Worm (Caenorhabditis elegans) whole organism, L2 larva: ENCODE data around the gene F53C11.5.

Experiments used
- C34F6.9 ChIP-seq: fragments of 150-350 bp; optimal IDR thresholded peaks from 2 replicates; lab custom pipeline; 2014; ENCODE audit warnings: missing biosample characterization, missing genetic modification characterization
- F13H6.1 ChIP-seq: sonication (generic microtip); optimal IDR thresholded peaks from 2 replicates; lab custom pipeline; 2016; ENCODE audit warnings: missing genetic modification characterization, missing compliant biosample characterization
- R02D3.7 ChIP-seq: fragments of 150-350 bp; optimal IDR thresholded peaks from 2 replicates; lab custom pipeline; 2014; ENCODE audit warnings: missing biosample characterization, missing genetic modification characterization
- Y55F3AM.14 ChIP-seq: fragments of 200-800 bp; sonication (Bioruptor generic); optimal IDR thresholded peaks from 2 replicates; lab custom pipeline; 2018; ENCODE audit warnings: mild to moderate bottlenecking, missing genetic modification characterization, missing compliant biosample characterization
- ZK546.5 ChIP-seq: sonication (generic microtip); optimal IDR thresholded peaks from 2 replicates; lab custom pipeline; 2017; ENCODE audit warnings: missing biosample characterization, missing genetic modification characterization
- alr-1 ChIP-seq: fragments of 150-350 bp; optimal IDR thresholded peaks from 2 replicates; lab custom pipeline; 2014; ENCODE audit warnings: missing biosample characterization, missing genetic modification characterization
- aly-2 ChIP-seq: fragments of 150-350 bp; optimal IDR thresholded peaks from 2 replicates; lab custom pipeline; 2014; ENCODE audit warnings: missing biosample characterization, missing genetic modification characterization
- ama-1 ChIP-seq: fragments of 150-350 bp; optimal IDR thresholded peaks from 2 replicates; lab custom pipeline; 2018; ENCODE audit warnings: inconsistent platforms
- blmp-1 ChIP-seq: sonication (generic microtip); optimal IDR thresholded peaks from 2 replicates; lab custom pipeline; 2017; ENCODE audit warnings: missing genetic modification characterization, mild to moderate bottlenecking, missing compliant biosample characterization, antibody characterized with exemption, moderate library complexity; ENCODE audit not compliant: insufficient read depth
- ceh-16 ChIP-seq: fragments of 150-350 bp; optimal IDR thresholded peaks from 2 replicates; lab custom pipeline; 2014; ENCODE audit warnings: missing biosample characterization, missing genetic modification characterization
- ceh-82 ChIP-seq: fragments of 150-350 bp; optimal IDR thresholded peaks from 2 replicates; lab custom pipeline; 2014; ENCODE audit warnings: missing biosample characterization, missing genetic modification characterization
- crh-2 ChIP-seq: sonication (generic microtip); optimal IDR thresholded peaks from 2 replicates; lab custom pipeline; 2017; ENCODE audit warnings: missing biosample characterization, missing genetic modification characterization
- dmd-4 ChIP-seq: sonication (generic microtip); optimal IDR thresholded peaks from 2 replicates; lab custom pipeline; 2017; ENCODE audit warnings: missing biosample characterization, missing genetic modification characterization
- egl-27 ChIP-seq: sonication (generic microtip); optimal IDR thresholded peaks from 3 replicates; lab custom pipeline; 2017; ENCODE audit warnings: missing biosample characterization, missing genetic modification reagents, missing genetic modification characterization
- elt-1 ChIP-seq: fragments of 150-350 bp; optimal IDR thresholded peaks from 2 replicates; lab custom pipeline; 2014; ENCODE audit warnings: missing biosample characterization, missing genetic modification characterization
- elt-3 ChIP-seq: sonication (generic microtip); optimal IDR thresholded peaks from 2 replicates; lab custom pipeline; 2017; ENCODE audit warnings: missing biosample characterization, missing genetic modification characterization
- fos-1 ChIP-seq: fragments of 150-350 bp; optimal IDR thresholded peaks from 2 replicates; lab custom pipeline; 2014; ENCODE audit warnings: missing biosample characterization, missing genetic modification characterization
- gmeb-1 ChIP-seq: fragments of 150-350 bp; optimal IDR thresholded peaks from 2 replicates; lab custom pipeline; 2014; ENCODE audit warnings: missing biosample characterization, missing genetic modification characterization
- lin-11 ChIP-seq: fragments of 150-350 bp; sonication (generic microtip); optimal IDR thresholded peaks from 2 replicates; lab custom pipeline; 2014; ENCODE audit warnings: missing biosample characterization, missing genetic modification characterization, inconsistent platforms, mixed read lengths
- lin-13 ChIP-seq: fragments of 150-350 bp; optimal IDR thresholded peaks from 2 replicates; lab custom pipeline; 2014; ENCODE audit warnings: missing biosample characterization, missing genetic modification reagents, missing genetic modification characterization
- lin-39 ChIP-seq: fragments of 150-350 bp; optimal IDR thresholded peaks from 2 replicates; lab custom pipeline; 2014; ENCODE audit warnings: missing biosample characterization, missing genetic modification reagents, missing genetic modification characterization
- lsy-2 ChIP-seq, 2 experiments: fragments of 150-350 bp in 1 of 2; sonication (generic microtip) in 1 of 2; optimal IDR thresholded peaks; 2 replicates each; lab custom pipeline; 2014 to 2017; ENCODE audit warnings: missing biosample characterization in 2 of 2, missing genetic modification characterization in 2 of 2
- mab-5 ChIP-seq: fragments of 150-350 bp; optimal IDR thresholded peaks from 2 replicates; lab custom pipeline; 2014; ENCODE audit warnings: missing biosample characterization, missing genetic modification characterization
- mbf-1 ChIP-seq: sonication (generic microtip); optimal IDR thresholded peaks from 2 replicates; lab custom pipeline; 2017; ENCODE audit warnings: missing biosample characterization, missing genetic modification characterization
- mdl-1 ChIP-seq, 2 experiments: fragments of 150-350 bp in 1 of 2; sonication (generic microtip) in 1 of 2; optimal IDR thresholded peaks; 2 replicates each; lab custom pipeline; 2017; ENCODE audit warnings: missing biosample characterization in 2 of 2, missing genetic modification characterization in 2 of 2
- nhr-10 ChIP-seq: sonication (generic microtip); optimal IDR thresholded peaks from 2 replicates; lab custom pipeline; 2017; ENCODE audit warnings: missing biosample characterization, missing genetic modification characterization
- nhr-11 ChIP-seq: fragments of 150-350 bp; optimal IDR thresholded peaks from 2 replicates; lab custom pipeline; 2014; ENCODE audit warnings: missing biosample characterization, missing genetic modification characterization
- nhr-12 ChIP-seq: fragments of 150-350 bp; optimal IDR thresholded peaks from 2 replicates; lab custom pipeline; 2014; ENCODE audit warnings: missing biosample characterization, missing genetic modification characterization
- nhr-129 ChIP-seq: fragments of 150-350 bp; optimal IDR thresholded peaks from 2 replicates; lab custom pipeline; 2014; ENCODE audit warnings: missing biosample characterization, missing genetic modification characterization
- nhr-21 ChIP-seq: fragments of 150-350 bp; optimal IDR thresholded peaks from 2 replicates; lab custom pipeline; 2014; ENCODE audit warnings: missing biosample characterization, missing genetic modification characterization
- nhr-23 ChIP-seq: fragments of 150-350 bp; optimal IDR thresholded peaks from 2 replicates; lab custom pipeline; 2014; ENCODE audit warnings: missing biosample characterization, missing genetic modification reagents, missing genetic modification characterization
- nhr-237 ChIP-seq: fragments of 150-350 bp; optimal IDR thresholded peaks from 2 replicates; lab custom pipeline; 2014; ENCODE audit warnings: missing biosample characterization, missing genetic modification characterization
- nhr-25 ChIP-seq: fragments of 150-350 bp; sonication (generic microtip); optimal IDR thresholded peaks from 3 replicates; lab custom pipeline; 2014; ENCODE audit warnings: missing biosample characterization, missing genetic modification characterization
- nhr-6 ChIP-seq: fragments of 150-350 bp; optimal IDR thresholded peaks from 2 replicates; lab custom pipeline; 2014; ENCODE audit warnings: missing biosample characterization, missing genetic modification characterization
- nhr-77 ChIP-seq: fragments of 150-350 bp; optimal IDR thresholded peaks from 2 replicates; lab custom pipeline; 2014; ENCODE audit warnings: missing biosample characterization, missing genetic modification characterization
- peb-1 ChIP-seq: fragments of 150-350 bp; optimal IDR thresholded peaks from 2 replicates; lab custom pipeline; 2014; ENCODE audit warnings: missing biosample characterization, missing genetic modification characterization
- sem-4 ChIP-seq: fragments of 150-350 bp; optimal IDR thresholded peaks from 2 replicates; lab custom pipeline; 2014; ENCODE audit warnings: missing biosample characterization, missing genetic modification reagents, missing genetic modification characterization
- skn-1 ChIP-seq: sonication (generic microtip); optimal IDR thresholded peaks from 2 replicates; lab custom pipeline; 2017; ENCODE audit warnings: missing biosample characterization, missing genetic modification characterization
- sma-3 ChIP-seq: sonication (generic microtip); optimal IDR thresholded peaks from 2 replicates; lab custom pipeline; 2016; ENCODE audit warnings: missing genetic modification reagents, missing genetic modification characterization, missing compliant biosample characterization
- sma-9 ChIP-seq, 2 experiments: fragments of 150-350 bp in 1 of 2; sonication (generic microtip) in 1 of 2; optimal IDR thresholded peaks; 2 replicates each; lab custom pipeline; 2014 to 2016; ENCODE audit warnings: missing genetic modification characterization in 2 of 2, mild to moderate bottlenecking in 1 of 2, missing biosample characterization in 1 of 2, missing compliant biosample characterization in 1 of 2, missing genetic modification reagents in 1 of 2, moderate library complexity in 1 of 2
- snpc-4 ChIP-seq: fragments of 150-350 bp; optimal IDR thresholded peaks from 2 replicates; lab custom pipeline; 2014; ENCODE audit warnings: missing biosample characterization, missing genetic modification characterization
- unc-39 ChIP-seq: fragments of 150-350 bp; optimal IDR thresholded peaks from 2 replicates; lab custom pipeline; 2014; ENCODE audit warnings: missing biosample characterization, missing genetic modification characterization
- unc-55 ChIP-seq: fragments of 150-350 bp; sonication (generic microtip); optimal IDR thresholded peaks from 3 replicates; lab custom pipeline; 2014; ENCODE audit warnings: missing biosample characterization, missing genetic modification reagents, missing genetic modification characterization
- unc-62 ChIP-seq: fragments of 150-350 bp; optimal IDR thresholded peaks from 2 replicates; lab custom pipeline; 2014; ENCODE audit warnings: missing biosample characterization, missing genetic modification reagents, missing genetic modification characterization
- zag-1 ChIP-seq: fragments of 150-350 bp; optimal IDR thresholded peaks from 2 replicates; lab custom pipeline; 2014; ENCODE audit warnings: missing biosample characterization, missing genetic modification characterization
- ztf-11 ChIP-seq: sonication (generic microtip); optimal IDR thresholded peaks from 2 replicates; lab custom pipeline; 2017; ENCODE audit warnings: missing biosample characterization, missing genetic modification characterization
- ztf-4 ChIP-seq: fragments of 150-350 bp; optimal IDR thresholded peaks from 2 replicates; lab custom pipeline; 2014; ENCODE audit warnings: missing biosample characterization, missing genetic modification characterization

The F53C11.5 gene

DNA sequence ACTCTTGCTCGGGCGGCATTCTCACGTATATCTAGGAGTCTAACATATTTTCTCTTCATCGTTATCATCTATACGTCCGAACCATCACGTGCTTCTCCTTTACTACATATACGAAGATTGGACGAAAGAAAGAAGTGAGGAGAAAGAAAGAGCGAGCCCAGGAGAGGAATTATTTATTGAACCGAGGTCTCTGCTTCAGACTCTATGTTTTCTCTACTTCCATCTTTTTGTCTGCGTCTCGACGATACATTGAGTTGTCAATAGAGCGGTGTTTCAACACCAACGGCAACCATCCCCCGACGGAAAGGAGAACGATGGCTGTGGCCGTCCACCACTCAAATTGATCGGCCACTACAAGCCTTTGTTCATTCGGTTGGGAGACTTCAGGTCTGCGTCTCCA lies 2.0 kb downstream of the F53C11.5 start:
- TF ChIP-seq ama-1, result peak; percentile 67
- no peak for TF ChIP-seq ceh-82 (tag; lab: Kevin White, UChicago)
- peak; percentile 23 for TF ChIP-seq ceh-16 (tag; lab: Kevin White, UChicago)
- peak; percentile 74 for TF ChIP-seq nhr-25 (tag; lab: Kevin White, UChicago)
- peak; percentile 71 to 80 for TF ChIP-seq mdl-1 (tag; optimal IDR thresholded peaks at IDR 0.05; lab: Kevin White, UChicago)
- TF ChIP-seq nhr-23, result no peak
- TF ChIP-seq elt-3 (tag; lab: Kevin White, UChicago), result no peak
- TF ChIP-seq lin-39 (tag; lab: Kevin White, UChicago), result no peak
- TF ChIP-seq egl-27, result peak; percentile 61
- peak; percentile 70 for TF ChIP-seq alr-1
- TF ChIP-seq sem-4, result peak; percentile 56
- TF ChIP-seq unc-39 (tag; lab: Kevin White, UChicago), result no peak
- TF ChIP-seq sma-9 (GFP tag; optimal IDR thresholded peaks at IDR 0.05; lab: Kevin White, UChicago), result peak; percentile 88
- TF ChIP-seq sma-9 (tag; optimal IDR thresholded peaks at IDR 0.05; lab: Kevin White, UChicago), result no peak
- no peak for TF ChIP-seq nhr-12 (tag; lab: Kevin White, UChicago)
- peak; percentile 87 for TF ChIP-seq crh-2 (tag; lab: Kevin White, UChicago)
- peak; percentile 74 for TF ChIP-seq nhr-21 (tag; lab: Kevin White, UChicago)
- peak; percentile 88 for TF ChIP-seq fos-1 (tag; lab: Kevin White, UChicago)
- TF ChIP-seq unc-62, result no peak
- TF ChIP-seq Y55F3AM.14 (GFP tag; lab: Kevin White, UChicago), result peak; percentile 49
- TF ChIP-seq F13H6.1, result peak; percentile 93
- TF ChIP-seq lin-13 (GFP tag; lab: Kevin White, UChicago), result peak; percentile 90
- peak; percentile 70 for TF ChIP-seq mab-5 (tag; lab: Kevin White, UChicago)
- TF ChIP-seq lin-11 (tag; lab: Kevin White, UChicago), result peak; percentile 78
- peak; percentile 68 for TF ChIP-seq gmeb-1 (tag; lab: Kevin White, UChicago)
- TF ChIP-seq snpc-4, result peak; percentile 81
- no peak for TF ChIP-seq ztf-11 (tag; lab: Kevin White, UChicago)
- no peak for TF ChIP-seq elt-1 (tag; lab: Kevin White, UChicago)
- TF ChIP-seq lsy-2 (tag; optimal IDR thresholded peaks at IDR 0.05; lab: Kevin White, UChicago), result peak; percentile 44 to 87
- TF ChIP-seq blmp-1, result peak; percentile 41
- TF ChIP-seq skn-1 (tag; lab: Kevin White, UChicago), result peak; percentile 69
- no peak for TF ChIP-seq mbf-1 (tag; lab: Kevin White, UChicago)
- TF ChIP-seq nhr-77 (tag; lab: Kevin White, UChicago), result no peak
- no peak for TF ChIP-seq aly-2 (tag; lab: Kevin White, UChicago)
- TF ChIP-seq nhr-129, result peak; percentile 97
- no peak for TF ChIP-seq nhr-6 (tag; lab: Kevin White, UChicago)
- TF ChIP-seq nhr-10 (tag; lab: Kevin White, UChicago), result no peak
- TF ChIP-seq C34F6.9, result peak; percentile 92
- peak; percentile 72 for TF ChIP-seq zag-1
- peak; percentile 88 for TF ChIP-seq ztf-4 (tag; lab: Kevin White, UChicago)
- no peak for TF ChIP-seq R02D3.7 (tag; lab: Kevin White, UChicago)
- TF ChIP-seq ZK546.5 (tag; lab: Kevin White, UChicago), result no peak
- peak; percentile 96 for TF ChIP-seq unc-55 (GFP tag; lab: Kevin White, UChicago)
- no peak for TF ChIP-seq dmd-4
- no peak for TF ChIP-seq nhr-237 (tag; lab: Kevin White, UChicago)
- no peak for TF ChIP-seq nhr-11 (tag; lab: Kevin White, UChicago)
- TF ChIP-seq sma-3 (GFP tag; lab: Kevin White, UChicago), result peak; percentile 58

DNA sequence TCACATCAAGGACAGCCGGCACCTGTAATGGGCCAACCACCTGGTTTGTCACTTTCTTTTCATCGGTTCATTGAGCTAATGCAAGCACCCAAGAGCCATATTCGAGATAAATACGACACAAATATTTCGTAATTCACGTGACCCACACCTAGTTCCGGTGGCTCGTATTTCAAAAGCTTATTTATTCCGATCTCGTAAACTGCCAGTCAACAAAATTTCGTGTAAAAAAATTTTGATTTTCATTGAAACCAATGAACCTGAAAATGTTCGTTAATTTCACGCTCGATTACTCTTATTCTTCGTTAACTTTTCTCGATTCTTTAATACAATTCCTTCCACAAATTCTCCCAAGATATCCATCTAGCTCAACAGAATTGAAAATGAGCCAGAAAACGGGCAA lies 2.8 kb downstream of the F53C11.5 start:
- TF ChIP-seq ztf-4 (tag; lab: Kevin White, UChicago) (no peak), unc-62 (no peak), mdl-1 (tag; optimal IDR thresholded peaks at IDR 0.05; lab: Kevin White, UChicago) (no peak), lin-11 (tag; lab: Kevin White, UChicago) (no peak), crh-2 (tag; lab: Kevin White, UChicago) (no peak), C34F6.9 (no peak), F13H6.1 (no peak), dmd-4 (no peak), alr-1 (no peak), unc-39 (tag; lab: Kevin White, UChicago) (no peak), peb-1 (tag; lab: Kevin White, UChicago) (no peak), fos-1 (tag; lab: Kevin White, UChicago) (no peak), skn-1 (tag; lab: Kevin White, UChicago) (no peak), nhr-25 (tag; lab: Kevin White, UChicago) (no peak), elt-1 (tag; lab: Kevin White, UChicago) (no peak), nhr-6 (tag; lab: Kevin White, UChicago) (no peak), sem-4 (no peak)
